Fruit fly (Drosophila melanogaster): ENCODE results near the gene Moe.

DNA sequence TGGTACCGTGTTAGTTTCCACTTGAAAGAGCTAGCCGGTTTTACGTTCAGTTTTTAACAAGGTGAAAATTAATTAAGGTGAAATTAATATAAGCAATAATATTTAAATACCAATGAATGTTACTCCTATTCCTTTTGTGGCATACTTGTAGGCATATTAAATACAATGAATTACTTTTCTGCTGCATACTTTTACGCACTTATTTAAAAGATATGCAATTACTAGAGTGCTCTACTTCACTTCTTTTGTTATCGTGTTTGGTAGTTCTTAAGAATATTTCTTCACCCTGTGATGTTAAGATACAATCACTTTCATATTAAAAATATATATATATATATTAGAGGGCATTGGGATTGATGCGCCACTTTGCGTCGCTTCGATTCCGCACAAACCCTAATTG, 13.7 kb upstream of the Moe start:
- TF ChIP-seq CG17806 (tag; optimal IDR thresholded peaks at IDR 0.05) (no peak), CG34367 (tag; optimal IDR thresholded peaks at IDR 0.05) (no peak), CG9948 (tag; optimal IDR thresholded peaks at IDR 0.05) (no peak), Ets98B (GFP tag; IDR thresholded peaks at IDR 0.05) (no peak), Pif1A (GFP tag; optimal IDR thresholded peaks at IDR 0.05) (no peak), D1 (tag; optimal IDR thresholded peaks at IDR 0.05) (no peak), CG14655 (GFP tag; optimal IDR thresholded peaks at IDR 0.05) (no peak), CG13204 (GFP tag; optimal IDR thresholded peaks at IDR 0.05) (no peak), Pif1B (GFP tag; optimal IDR thresholded peaks at IDR 0.05) (no peak), CG8159 (tag; optimal IDR thresholded peaks at IDR 0.05) (no peak), CG4496 (GFP tag; IDR thresholded peaks at IDR 0.05) (no peak), rn (GFP tag; IDR thresholded peaks at IDR 0.05) (no peak), CG12605 (GFP tag; IDR thresholded peaks at IDR 0.05) (no peak), fd96Ca (GFP tag; IDR thresholded peaks at IDR 0.05) (no peak)
